Worm (Caenorhabditis elegans) whole organism, mixed stage, embryonic: ENCODE results near the gene emb-30.

ENCODE experiments used
- ces-1 ChIP-seq: fragments of 150-350 bp; optimal IDR thresholded peaks from 2 replicates; lab custom pipeline; 2014; ENCODE audit warnings: missing biosample characterization, missing genetic modification reagents, missing genetic modification characterization
- lin-32 ChIP-seq: fragments of 200-800 bp; sonication (Bioruptor generic); optimal IDR thresholded peaks from 2 replicates; lab custom pipeline; 2018; ENCODE audit warnings: mild to moderate bottlenecking, missing genetic modification characterization, missing compliant biosample characterization
- lsy-2 ChIP-seq: fragments of 150-350 bp; optimal IDR thresholded peaks from 2 replicates; lab custom pipeline; 2014; ENCODE audit warnings: missing biosample characterization, missing genetic modification characterization
- mep-1 ChIP-seq: fragments of 150-350 bp; optimal IDR thresholded peaks from 2 replicates; lab custom pipeline; 2017; ENCODE audit warnings: missing biosample characterization, missing genetic modification reagents, missing genetic modification characterization, inconsistent platforms
- nhr-237 ChIP-seq: fragments of 150-350 bp; optimal IDR thresholded peaks from 2 replicates; lab custom pipeline; 2014; ENCODE audit warnings: missing biosample characterization, missing genetic modification characterization
- pha-4 ChIP-seq: fragments of 150-350 bp; optimal IDR thresholded peaks from 2 replicates; lab custom pipeline; 2018; ENCODE audit warnings: missing biosample characterization, missing genetic modification reagents, missing genetic modification characterization
- snpc-4 ChIP-seq: fragments of 150-350 bp; optimal IDR thresholded peaks from 2 replicates; lab custom pipeline; 2014; ENCODE audit warnings: missing biosample characterization, missing genetic modification characterization
- tbx-8 ChIP-seq: fragments of 200-800 bp; sonication (Bioruptor generic); optimal IDR thresholded peaks from 2 replicates; lab custom pipeline; 2018; ENCODE audit warnings: mild to moderate bottlenecking, missing genetic modification characterization, moderate library complexity, missing compliant biosample characterization
- unc-39 ChIP-seq: fragments of 150-350 bp; optimal IDR thresholded peaks from 2 replicates; lab custom pipeline; 2014; ENCODE audit warnings: missing biosample characterization, missing genetic modification characterization
- unc-62 ChIP-seq: fragments of 150-350 bp; optimal IDR thresholded peaks from 2 replicates; lab custom pipeline; 2014; ENCODE audit warnings: missing biosample characterization, missing genetic modification reagents, missing genetic modification characterization

ce11 chrIII:9450933-9451332, 9.7 kb upstream of the emb-30 start:
- peak; percentile 72 for TF ChIP-seq ces-1
- TF ChIP-seq unc-62 (GFP tag; lab: Kevin White, UChicago) = peak; percentile 22
- TF ChIP-seq tbx-8 = no peak
- TF ChIP-seq unc-39 (tag; lab: Kevin White, UChicago) = peak; percentile 16
- TF ChIP-seq nhr-237 (tag; lab: Kevin White, UChicago) = no peak
- peak; percentile 11 for TF ChIP-seq mep-1 (tag; lab: Kevin White, UChicago)
- TF ChIP-seq lin-32 (GFP tag; lab: Kevin White, UChicago) = peak; percentile 5
- TF ChIP-seq lsy-2 (tag; lab: Kevin White, UChicago) = peak; percentile 63
- TF ChIP-seq pha-4 (tag; lab: Kevin White, UChicago) = no peak
- TF ChIP-seq snpc-4 (tag; lab: Kevin White, UChicago) = no peak
